Fruit fly (Drosophila melanogaster) whole organism, embryonic: ENCODE results near the gene Surf1.
A peak's percentile ranks its signal among the peaks of the same experiment; 100 is the strongest.

ENCODE experiments used
- Awh ChIP-seq: fragments of 200-800 bp; sonication (Bioruptor generic); IDR thresholded peaks from 2 replicates; pipeline ENCODE4, ENCODE4 v1.3.6; 2022; ENCODE audit warnings: missing biosample characterization, missing genetic modification characterization
- CG10366 ChIP-seq: fragments of 200-800 bp; sonication (Bioruptor generic); IDR thresholded peaks from 2 replicates; pipeline ENCODE4 v1.3.6; 2022; ENCODE audit warnings: missing biosample characterization, missing genetic modification characterization
- CG10959 ChIP-seq: fragments of 200-800 bp; sonication (Bioruptor generic); IDR thresholded peaks from 2 replicates; pipeline ENCODE4 v1.3.6; 2022; ENCODE audit warnings: missing biosample characterization, missing genetic modification characterization
- CG10979 ChIP-seq: fragments of 200-800 bp; sonication (Bioruptor generic); optimal IDR thresholded peaks from 2 replicates; lab custom pipeline; 2018; ENCODE audit warnings: missing biosample characterization, mild to moderate bottlenecking, missing genetic modification characterization, moderate library complexity
- CG12071 ChIP-seq: fragments of 200-800 bp; sonication (Bioruptor generic); optimal IDR thresholded peaks from 3 replicates; lab custom pipeline; 2018; ENCODE audit warnings: missing biosample characterization, mild to moderate bottlenecking, missing genetic modification characterization
- CG13624 ChIP-seq: fragments of 200-800 bp; sonication (Bioruptor generic); optimal IDR thresholded peaks from 2 replicates; lab custom pipeline; 2016; ENCODE audit warnings: missing biosample characterization, missing genetic modification characterization
- CG14860 ChIP-seq: fragments of 200-800 bp; sonication (Bioruptor generic); IDR thresholded peaks from 3 replicates; pipeline ENCODE4 v1.3.6; 2022; ENCODE audit warnings: missing biosample characterization, missing genetic modification characterization; ENCODE audit not compliant: partially characterized antibody
- CG15073 ChIP-seq: fragments of 200-800 bp; sonication (Bioruptor generic); optimal IDR thresholded peaks from 2 replicates; lab custom pipeline; 2016; ENCODE audit warnings: missing biosample characterization, missing genetic modification characterization
- CG16863 ChIP-seq: fragments of 200-800 bp; sonication (Bioruptor generic); optimal IDR thresholded peaks from 3 replicates; lab custom pipeline; 2016; ENCODE audit warnings: missing biosample characterization, missing genetic modification characterization
- CG2712 ChIP-seq: fragments of 200-800 bp; optimal IDR thresholded peaks from 3 replicates; lab custom pipeline; 2019; ENCODE audit warnings: missing biosample characterization, mild to moderate bottlenecking, missing genetic modification characterization, moderate library complexity
- CG33213 ChIP-seq: fragments of 200-800 bp; sonication (Bioruptor generic); optimal IDR thresholded peaks from 3 replicates; lab custom pipeline; 2016; ENCODE audit warnings: missing biosample characterization, missing genetic modification characterization
- CG3838 ChIP-seq: fragments of 200-800 bp; sonication (Bioruptor generic); optimal IDR thresholded peaks from 3 replicates; lab custom pipeline; 2016; ENCODE audit warnings: missing biosample characterization, missing genetic modification characterization
- CG4404 ChIP-seq: fragments of 200-800 bp; sonication (Bioruptor generic); IDR thresholded peaks from 2 replicates; pipeline ENCODE4 v1.3.6; 2022; ENCODE audit warnings: missing biosample characterization, missing genetic modification characterization
- CG4707 ChIP-seq: fragments of 200-800 bp; sonication (Bioruptor generic); optimal IDR thresholded peaks from 2 replicates; lab custom pipeline; 2018; ENCODE audit warnings: missing biosample characterization, mild to moderate bottlenecking, missing genetic modification characterization, moderate library complexity
- CG4854 ChIP-seq: fragments of 200-800 bp; sonication (Bioruptor generic); optimal IDR thresholded peaks from 2 replicates; lab custom pipeline; 2016; ENCODE audit warnings: missing biosample characterization, missing genetic modification characterization, inconsistent platforms
- CG5245 ChIP-seq: fragments of 200-800 bp; sonication (Bioruptor generic); optimal IDR thresholded peaks from 3 replicates; lab custom pipeline; 2016; ENCODE audit warnings: missing biosample characterization, missing genetic modification characterization
- CG6272 ChIP-seq: fragments of 200-800 bp; sonication (Bioruptor generic); IDR thresholded peaks from 2 replicates; pipeline ENCODE4 v1.3.6; 2022; ENCODE audit warnings: missing biosample characterization, missing genetic modification characterization
- CG8765 ChIP-seq: fragments of 200-800 bp; sonication (Bioruptor generic); IDR thresholded peaks from 2 replicates; pipeline ENCODE4 v1.3.6; 2022; ENCODE audit warnings: missing biosample characterization, missing genetic modification characterization
- CG9797 ChIP-seq: fragments of 200-800 bp; sonication (Bioruptor generic); optimal IDR thresholded peaks from 3 replicates; lab custom pipeline; 2018; ENCODE audit warnings: missing biosample characterization, mild to moderate bottlenecking, missing genetic modification characterization
- CG9817 ChIP-seq: fragments of 200-800 bp; sonication (Bioruptor generic); optimal IDR thresholded peaks from 2 replicates; lab custom pipeline; 2018; ENCODE audit warnings: missing biosample characterization, mild to moderate bottlenecking, missing genetic modification characterization, moderate library complexity
- CkIIα-i1 ChIP-seq: fragments of 200-800 bp; sonication (Bioruptor generic); IDR thresholded peaks from 2 replicates; pipeline ENCODE4 v1.3.6; 2022; ENCODE audit warnings: missing biosample characterization, missing genetic modification characterization
- Dfd ChIP-seq, 2 experiments: fragments of >200 bp; optimal IDR thresholded peaks; 2 replicates each; lab custom pipeline; 2017; ENCODE audit warnings: missing biosample characterization in 2 of 2, missing genetic modification characterization in 2 of 2
- E2f2 ChIP-seq: fragments of 200-800 bp; sonication (Bioruptor generic); IDR thresholded peaks from 2 replicates; pipeline ENCODE4 v1.3.6; 2022; ENCODE audit warnings: missing biosample characterization, missing genetic modification characterization
- Hr3 ChIP-seq: fragments of 200-800 bp; sonication (Bioruptor generic); optimal IDR thresholded peaks from 3 replicates; lab custom pipeline; 2016; ENCODE audit warnings: missing biosample characterization, missing genetic modification characterization
- NC2β ChIP-seq: fragments of 200-800 bp; sonication (Bioruptor generic); optimal IDR thresholded peaks from 2 replicates; lab custom pipeline; 2016; ENCODE audit warnings: missing biosample characterization, missing genetic modification characterization
- Oaz ChIP-seq: fragments of 200-800 bp; sonication (Bioruptor generic); IDR thresholded peaks from 2 replicates; pipeline ENCODE4 v1.3.6; 2022; ENCODE audit warnings: missing biosample characterization, missing genetic modification characterization
- Ravus ChIP-seq: fragments of 200-800 bp; sonication (Bioruptor generic); IDR thresholded peaks from 2 replicates; pipeline ENCODE4 v1.3.6; 2022; ENCODE audit warnings: missing biosample characterization, missing genetic modification characterization
- Trl ChIP-seq, 3 experiments: fragments of >200 bp in 2 of 3; fragments of 200-800 bp in 1 of 3; sonication (Bioruptor generic) in 1 of 3; optimal IDR thresholded peaks; 2 replicates in 1 of 3; 3 replicates in 2 of 3; lab custom pipeline; 2016 to 2017; ENCODE audit warnings: missing biosample characterization in 1 of 3, missing genetic modification characterization in 1 of 3
- br ChIP-seq: fragments of >200 bp; optimal IDR thresholded peaks from 2 replicates; lab custom pipeline; 2017
- chif ChIP-seq, 2 experiments: fragments of 200-800 bp; sonication (Bioruptor generic); optimal IDR thresholded peaks; 3 replicates each; lab custom pipeline; 2016; ENCODE audit warnings: missing biosample characterization in 2 of 2, missing genetic modification characterization in 2 of 2
- chn ChIP-seq: fragments of 200-800 bp; sonication (Bioruptor generic); optimal IDR thresholded peaks from 2 replicates; lab custom pipeline; 2016; ENCODE audit warnings: missing biosample characterization, missing genetic modification characterization
- crp ChIP-seq, 2 experiments: fragments of 200-800 bp; sonication (Bioruptor generic); optimal IDR thresholded peaks; 2 replicates in 1 of 2; 3 replicates in 1 of 2; lab custom pipeline; 2017; ENCODE audit warnings: missing biosample characterization in 2 of 2, missing genetic modification characterization in 2 of 2, mild to moderate bottlenecking in 1 of 2, moderate library complexity in 1 of 2
- dimm ChIP-seq: fragments of 200-800 bp; sonication (Bioruptor generic); IDR thresholded peaks from 2 replicates; pipeline ENCODE4 v1.3.6; 2022; ENCODE audit warnings: missing biosample characterization, missing genetic modification characterization
- gsb ChIP-seq: fragments of 200-800 bp; sonication (Bioruptor generic); IDR thresholded peaks from 2 replicates; pipeline ENCODE4 v1.3.6; 2022; ENCODE audit warnings: missing biosample characterization, missing genetic modification characterization
- hkb ChIP-seq, 2 experiments: fragments of 200-800 bp in 1 of 2; fragments of >200 bp in 1 of 2; sonication (Bioruptor generic) in 1 of 2; IDR thresholded peaks in 1 of 2; optimal IDR thresholded peaks in 1 of 2; 2 replicates each; pipeline versions ENCODE4 v1.3.6 to Lab custom; 2017 to 2022; ENCODE audit warnings: missing biosample characterization in 1 of 2, missing genetic modification characterization in 1 of 2
- insv ChIP-seq, 2 experiments: fragments of 200-800 bp; sonication (Bioruptor generic); optimal IDR thresholded peaks; 3 replicates each; lab custom pipeline; 2016 to 2018; ENCODE audit warnings: missing biosample characterization in 2 of 2, missing genetic modification characterization in 2 of 2
- inv ChIP-seq: fragments of 200-800 bp; sonication (Bioruptor generic); IDR thresholded peaks from 2 replicates; pipeline ENCODE4 v1.3.6; 2022; ENCODE audit warnings: missing biosample characterization, missing genetic modification characterization; ENCODE audit not compliant: partially characterized antibody
- ken ChIP-seq: fragments of 200-800 bp; sonication (Bioruptor generic); IDR thresholded peaks from 3 replicates; pipeline ENCODE4 v1.3.6; 2022; ENCODE audit warnings: missing biosample characterization, missing genetic modification characterization
- lov ChIP-seq, 2 experiments: fragments of 200-800 bp in 1 of 2; fragments of >200 bp in 1 of 2; sonication (Bioruptor generic) in 1 of 2; IDR thresholded peaks in 1 of 2; optimal IDR thresholded peaks in 1 of 2; 2 replicates in 1 of 2; 3 replicates in 1 of 2; pipeline versions ENCODE4 v1.3.6 to Lab custom; 2017 to 2022; ENCODE audit warnings: missing biosample characterization in 1 of 2, missing genetic modification characterization in 1 of 2
- nerfin-2 ChIP-seq: fragments of 200-800 bp; sonication (Bioruptor generic); IDR thresholded peaks from 2 replicates; pipeline ENCODE4 v1.3.6; 2022; ENCODE audit warnings: missing biosample characterization, missing genetic modification characterization; ENCODE audit not compliant: partially characterized antibody
- pzg ChIP-seq: fragments of 200-800 bp; sonication (Bioruptor generic); optimal IDR thresholded peaks from 3 replicates; lab custom pipeline; 2018; ENCODE audit warnings: missing biosample characterization, mild to moderate bottlenecking, missing genetic modification characterization, moderate library complexity
- ranshi ChIP-seq: fragments of 200-800 bp; sonication (Bioruptor generic); IDR thresholded peaks from 2 replicates; pipeline ENCODE4 v1.3.6; 2022; ENCODE audit warnings: missing biosample characterization, missing genetic modification characterization
- ro ChIP-seq: fragments of 200-800 bp; sonication (Bioruptor generic); IDR thresholded peaks from 2 replicates; pipeline ENCODE4 v1.3.6; 2022; ENCODE audit warnings: missing biosample characterization, missing genetic modification characterization
- row ChIP-seq: fragments of 200-800 bp; sonication (Bioruptor generic); IDR thresholded peaks from 3 replicates; pipeline ENCODE4 v1.3.6; 2022; ENCODE audit warnings: missing biosample characterization, missing genetic modification characterization
- salm ChIP-seq: fragments of 200-800 bp; sonication (Bioruptor generic); optimal IDR thresholded peaks from 2 replicates; lab custom pipeline; 2018; ENCODE audit warnings: missing biosample characterization, mild to moderate bottlenecking, missing genetic modification characterization
- sens-2 ChIP-seq: fragments of 200-800 bp; sonication (Bioruptor generic); IDR thresholded peaks from 2 replicates; pipeline ENCODE4 v1.3.6; 2022; ENCODE audit warnings: missing biosample characterization, missing genetic modification characterization
- sr ChIP-seq: fragments of 200-800 bp; sonication (Bioruptor generic); IDR thresholded peaks from 3 replicates; pipeline ENCODE4 v1.3.6; 2022; ENCODE audit warnings: missing biosample characterization, missing genetic modification characterization
- zfh1 ChIP-seq: fragments of 200-800 bp; sonication (Bioruptor generic); IDR thresholded peaks from 3 replicates; pipeline ENCODE4 v1.3.6; 2022; ENCODE audit warnings: missing biosample characterization, missing genetic modification characterization

The Surf1 gene

DNA sequence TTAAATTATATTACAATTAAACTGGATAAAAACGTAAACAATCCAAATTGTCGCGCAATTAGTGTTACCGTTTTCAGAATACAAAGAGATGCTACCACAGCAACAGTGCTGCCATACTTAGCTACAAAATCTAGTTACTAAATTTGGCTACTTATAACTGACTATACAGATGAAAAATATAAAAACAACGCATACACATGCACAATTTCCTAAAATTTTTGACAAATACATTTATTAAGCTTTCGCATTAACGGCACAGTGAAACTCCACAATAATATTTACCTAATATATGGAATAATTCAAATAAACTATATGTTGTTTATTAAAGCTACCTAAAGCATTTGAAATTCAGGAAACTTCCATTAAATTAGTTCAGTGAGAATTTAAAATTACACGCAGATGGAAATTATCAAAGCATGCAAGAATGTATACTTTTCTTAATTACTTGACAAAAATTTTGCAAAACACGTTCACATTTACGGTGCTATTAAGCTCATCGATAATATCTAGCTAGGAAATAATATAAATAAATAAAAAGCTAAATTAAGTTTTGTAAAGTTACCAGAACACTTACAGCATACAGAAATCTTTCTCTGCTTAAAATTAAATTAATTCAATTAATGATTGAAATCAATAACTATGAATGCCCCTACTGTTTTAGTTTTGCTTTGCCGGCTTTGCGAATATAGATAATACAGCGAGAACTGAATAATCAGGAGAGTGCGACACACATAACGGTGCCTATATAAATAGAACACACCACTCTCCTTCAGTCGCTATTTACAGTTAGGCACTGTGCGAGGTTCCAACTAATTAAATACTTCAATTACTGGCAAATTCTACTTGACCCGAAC lies 11.0 kb downstream of the Surf1 start, which contains the start of the genes Mis12 and CG9953 (continued):
- TF ChIP-seq lov (optimal IDR thresholded peaks at IDR 0.05; lab: Kevin White, UChicago), result no peak
- no peak for TF ChIP-seq lov (GFP tag; IDR thresholded peaks at IDR 0.05; lab: Robert Waterston, UW)
- TF ChIP-seq CG12071 (GFP tag; lab: Kevin White, UChicago), result no peak
- no peak for TF ChIP-seq CG8765 (GFP tag; lab: Robert Waterston, UW)
- TF ChIP-seq CG4707 (GFP tag; lab: Kevin White, UChicago), result no peak
- TF ChIP-seq zfh1 (GFP tag; lab: Robert Waterston, UW), result peak; percentile 23; the same call in 1 of the 3 replicates
- TF ChIP-seq salm (tag; lab: Kevin White, UChicago), result no peak
- TF ChIP-seq CG3838 (GFP tag; lab: Kevin White, UChicago), result no peak
- no peak for TF ChIP-seq Trl (optimal IDR thresholded peaks at IDR 0.05; lab: Kevin White, UChicago)
- TF ChIP-seq Trl (GFP tag; optimal IDR thresholded peaks at IDR 0.05; lab: Kevin White, UChicago), result no peak
- peak; percentile 11 for TF ChIP-seq chn (GFP tag; lab: Kevin White, UChicago)
- no peak for TF ChIP-seq gsb
- TF ChIP-seq CG10959 (GFP tag; lab: Robert Waterston, UW), result no peak; the same call in 1 of the 2 replicates
- no peak for TF ChIP-seq CG6272 (GFP tag; lab: Robert Waterston, UW)
- TF ChIP-seq NC2β (GFP tag; lab: Kevin White, UChicago), result no peak
- TF ChIP-seq CG15073 (GFP tag; lab: Kevin White, UChicago), result no peak
- no peak for TF ChIP-seq br (lab: Kevin White, UChicago)
- no peak for TF ChIP-seq CG4404 (GFP tag; lab: Robert Waterston, UW)
- peak; percentile 59 for TF ChIP-seq E2f2 (GFP tag; lab: Robert Waterston, UW)
- no peak for TF ChIP-seq insv (GFP tag; optimal IDR thresholded peaks at IDR 0.05; lab: Kevin White, UChicago)
- peak; percentile 56 for TF ChIP-seq CG2712 (tag; lab: Kevin White, UChicago)
- no peak for TF ChIP-seq CG14860 (GFP tag; lab: Robert Waterston, UW)
- no peak for TF ChIP-seq hkb (optimal IDR thresholded peaks at IDR 0.05; lab: Kevin White, UChicago)
- TF ChIP-seq hkb (GFP tag; IDR thresholded peaks at IDR 0.05; lab: Robert Waterston, UW), result 0 out of 2 replicates have a peak, but pooled peaks have one; percentile 21
- TF ChIP-seq row (GFP tag; lab: Robert Waterston, UW), result peak; percentile 85
- TF ChIP-seq Awh (GFP tag; lab: Robert Waterston, UW), result no peak; the same call in 1 of the 2 replicates
- peak; percentile 15; the same call in 1 of the 2 replicates for TF ChIP-seq ranshi (GFP tag; lab: Robert Waterston, UW)
- TF ChIP-seq CG10979 (tag; lab: Kevin White, UChicago), result peak; percentile 15
- no peak for TF ChIP-seq inv (GFP tag; lab: Robert Waterston, UW)
- no peak; the same call in 1 of the 2 replicates for TF ChIP-seq CG10366 (GFP tag; lab: Robert Waterston, UW)
- TF ChIP-seq CG13624, result no peak
- TF ChIP-seq CG4854 (GFP tag; lab: Kevin White, UChicago), result no peak
- TF ChIP-seq Hr3 (GFP tag; lab: Kevin White, UChicago), result peak; percentile 51
- TF ChIP-seq Oaz, result no peak
- TF ChIP-seq nerfin-2, result no peak
- no peak for TF ChIP-seq CG5245 (GFP tag; lab: Kevin White, UChicago)
- no peak for TF ChIP-seq sr (GFP tag; lab: Robert Waterston, UW)
- TF ChIP-seq crp (GFP tag; optimal IDR thresholded peaks at IDR 0.05; lab: Kevin White, UChicago), result no peak
- no peak for TF ChIP-seq CG16863 (GFP tag; lab: Kevin White, UChicago)
- TF ChIP-seq CG33213 (GFP tag; lab: Kevin White, UChicago), result no peak
- no peak for TF ChIP-seq sens-2
- no peak for TF ChIP-seq chif (GFP tag; optimal IDR thresholded peaks at IDR 0.05; lab: Kevin White, UChicago)
- TF ChIP-seq Ravus (GFP tag; lab: Robert Waterston, UW), result no peak
- TF ChIP-seq ken, result no peak; the same call in 2 of the 3 replicates
- no peak for TF ChIP-seq dimm (GFP tag; lab: Robert Waterston, UW)
- no peak; the same call in 1 of the 2 replicates for TF ChIP-seq ro (GFP tag; lab: Robert Waterston, UW)
- peak; percentile 5 for TF ChIP-seq CG9817 (tag; lab: Kevin White, UChicago)
- peak; percentile 26 for TF ChIP-seq pzg
- no peak for TF ChIP-seq CkIIα-i1 (GFP tag; lab: Robert Waterston, UW)
- TF ChIP-seq CG9797, result peak; percentile 15
- no peak for TF ChIP-seq Dfd (GFP tag; optimal IDR thresholded peaks at IDR 0.05; lab: Kevin White, UChicago)
